Worm (Caenorhabditis elegans) whole organism, L4/young adult: Measurements from ENCODE around the gene scl-9.

ENCODE experiments used
- W03F9.2 ChIP-seq: fragments of 150-350 bp; optimal IDR thresholded peaks from 2 replicates; lab custom pipeline; 2014; ENCODE audit warnings: missing biosample characterization, missing genetic modification characterization
- dao-5 ChIP-seq: sonication (generic microtip); optimal IDR thresholded peaks from 2 replicates; lab custom pipeline; 2016; ENCODE audit warnings: missing genotype, missing genetic modification characterization, moderate library complexity, missing compliant biosample characterization
- him-1 ChIP-seq: sonication (generic microtip); optimal IDR thresholded peaks from 2 replicates; lab custom pipeline; 2016; ENCODE audit warnings: missing genotype, missing genetic modification reagents, missing genetic modification characterization, missing compliant biosample characterization

scl-9 gene

ce11 chrIV:13096778-13097177 is 49.8 kb downstream of the scl-9 start:
- no peak for TF ChIP-seq W03F9.2 (tag; lab: Kevin White, UChicago)
- no peak for TF ChIP-seq dao-5 (tag; lab: Kevin White, UChicago)
- no peak for TF ChIP-seq him-1 (tag; lab: Kevin White, UChicago)
